Fruit fly (Drosophila melanogaster): ENCODE results near the gene CG15362.
A peak's percentile ranks its signal among the peaks of the same experiment; 100 is the strongest.

CG15362 gene

dm6 chr2L:2008980-2009954 lies 28.3 kb downstream of the CG15362 start, which contains the start of gene CG4238 (continued):
- TF ChIP-seq Rel (GFP tag; optimal IDR thresholded peaks at IDR 0.05) (no peak), Rel (tag; optimal IDR thresholded peaks at IDR 0.05) (peak; percentile 39), GATAd (GFP tag; optimal IDR thresholded peaks at IDR 0.05) (no peak), Jra (GFP tag; optimal IDR thresholded peaks at IDR 0.05) (no peak), CrebA (GFP tag; optimal IDR thresholded peaks at IDR 0.05; ENCODE audit: borderline replicate concordance) (peak; percentile 72), Dif (GFP tag; optimal IDR thresholded peaks at IDR 0.05; ENCODE audit: partially characterized antibody) (no peak), foxo (GFP tag; optimal IDR thresholded peaks at IDR 0.05) (no peak), h (GFP tag; optimal IDR thresholded peaks at IDR 0.05) (no peak), woc (GFP tag; optimal IDR thresholded peaks at IDR 0.05) (no peak), HLH106 (tag; optimal IDR thresholded peaks at IDR 0.05) (no peak), brk (GFP tag; optimal IDR thresholded peaks at IDR 0.05) (peak; percentile 13)

DNA sequence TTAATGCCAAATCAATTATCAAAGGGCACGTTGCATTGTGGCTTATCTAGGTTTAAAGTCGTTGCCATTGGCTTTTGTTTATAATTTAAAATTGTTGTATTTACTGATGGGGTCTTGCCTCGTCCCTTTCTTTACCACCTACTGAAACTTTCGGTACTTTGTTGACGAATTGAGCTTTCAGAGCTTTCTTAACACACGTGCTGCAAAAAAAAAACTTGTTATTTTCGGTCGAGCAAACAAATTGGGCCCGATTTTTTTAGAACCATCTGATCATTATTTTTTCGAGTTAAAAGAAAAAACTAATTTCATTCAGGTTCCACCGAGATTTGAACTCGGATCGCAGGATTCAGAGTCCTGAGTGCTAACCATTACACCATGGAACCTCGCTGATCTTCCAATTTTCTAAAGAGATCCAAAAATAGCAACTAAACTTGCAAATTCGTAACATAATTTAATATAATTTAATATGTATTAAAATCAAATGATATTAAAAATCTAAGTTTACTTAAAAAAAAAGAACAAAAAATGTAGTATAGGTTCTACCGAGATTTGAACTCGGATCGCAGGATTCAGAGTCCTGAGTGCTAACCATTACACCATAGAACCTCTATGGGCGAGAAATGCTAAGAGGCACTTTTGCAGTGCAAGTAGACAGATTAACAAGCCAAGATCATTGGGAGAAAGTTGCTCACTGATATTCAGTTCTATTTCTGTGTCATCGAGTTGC lies 29.5 kb downstream of the CG15362 start:
- no peak for TF ChIP-seq woc (GFP tag; optimal IDR thresholded peaks at IDR 0.05)
- TF ChIP-seq Hnf4 (GFP tag; optimal IDR thresholded peaks at IDR 0.05), result peak; percentile 1

dm6 chr2L:2011430-2011829 lies 30.5 kb downstream of the CG15362 start:
- TF ChIP-seq Myc (optimal IDR thresholded peaks at IDR 0.05) (no peak), N (GFP tag; optimal IDR thresholded peaks at IDR 0.05) (no peak), jim (GFP tag; optimal IDR thresholded peaks at IDR 0.05) (no peak), CG9705 (GFP tag; optimal IDR thresholded peaks at IDR 0.05) (no peak), HLH106 (tag; optimal IDR thresholded peaks at IDR 0.05) (no peak), Jra (GFP tag; optimal IDR thresholded peaks at IDR 0.05) (no peak), Vsx2 (GFP tag; optimal IDR thresholded peaks at IDR 0.05; ENCODE audit: partially characterized antibody) (no peak), sv (GFP tag; optimal IDR thresholded peaks at IDR 0.05) (no peak), ey (GFP tag; optimal IDR thresholded peaks at IDR 0.05) (no peak), CG32264 (GFP tag; optimal IDR thresholded peaks at IDR 0.05) (no peak), Hr78 (GFP tag; optimal IDR thresholded peaks at IDR 0.05) (no peak), woc (GFP tag; optimal IDR thresholded peaks at IDR 0.05) (no peak), Dfd (GFP tag; optimal IDR thresholded peaks at IDR 0.05) (no peak), GATAd (GFP tag; optimal IDR thresholded peaks at IDR 0.05) (no peak), Rel (GFP tag; optimal IDR thresholded peaks at IDR 0.05) (no peak), Rel (tag; optimal IDR thresholded peaks at IDR 0.05) (no peak)

- TF ChIP-seq CrebA (GFP tag; optimal IDR thresholded peaks at IDR 0.05; ENCODE audit: borderline replicate concordance) (no peak), dl (GFP tag; optimal IDR thresholded peaks at IDR 0.05; ENCODE audit: insufficient read depth in 1 of 2, partially characterized antibody in 2 of 2) (no peak), Mio (GFP tag; optimal IDR thresholded peaks at IDR 0.05) (no peak), rgr (GFP tag; optimal IDR thresholded peaks at IDR 0.05) (no peak), usp (GFP tag; optimal IDR thresholded peaks at IDR 0.05) (no peak), GATAd (GFP tag; optimal IDR thresholded peaks at IDR 0.05) (no peak), Sp1 (GFP tag; optimal IDR thresholded peaks at IDR 0.05) (no peak), brk (GFP tag; optimal IDR thresholded peaks at IDR 0.05) (no peak), ey (GFP tag; optimal IDR thresholded peaks at IDR 0.05) (no peak), CG32264 (GFP tag; optimal IDR thresholded peaks at IDR 0.05) (no peak), N (GFP tag; optimal IDR thresholded peaks at IDR 0.05) (no peak), Abd-B (GFP tag; optimal IDR thresholded peaks at IDR 0.05) (no peak), Vsx2 (GFP tag; optimal IDR thresholded peaks at IDR 0.05; ENCODE audit: partially characterized antibody) (no peak), Dfd (GFP tag; optimal IDR thresholded peaks at IDR 0.05) (no peak), jim (GFP tag; optimal IDR thresholded peaks at IDR 0.05) (no peak), OdsH (GFP tag; optimal IDR thresholded peaks at IDR 0.05) (no peak), Jra (GFP tag; optimal IDR thresholded peaks at IDR 0.05) (no peak), foxo (GFP tag; optimal IDR thresholded peaks at IDR 0.05) (no peak), Hr83 (GFP tag; optimal IDR thresholded peaks at IDR 0.05; ENCODE audit: poor library complexity, severe bottlenecking) (no peak)
Observed at dm6 chr2L:2013057-2013456, 32.1 kb downstream of the CG15362 start.
